Worm (Caenorhabditis elegans): ENCODE results near the gene F14H8.2.
A peak's percentile ranks its signal among the peaks of the same experiment; 100 is the strongest.
"Not testable (repeated sequence)": the region's sequence is repeated elsewhere in the genome, so short reads cannot be mapped to it uniquely, and the experiment has no call there.

The F14H8.2 gene

DNA sequence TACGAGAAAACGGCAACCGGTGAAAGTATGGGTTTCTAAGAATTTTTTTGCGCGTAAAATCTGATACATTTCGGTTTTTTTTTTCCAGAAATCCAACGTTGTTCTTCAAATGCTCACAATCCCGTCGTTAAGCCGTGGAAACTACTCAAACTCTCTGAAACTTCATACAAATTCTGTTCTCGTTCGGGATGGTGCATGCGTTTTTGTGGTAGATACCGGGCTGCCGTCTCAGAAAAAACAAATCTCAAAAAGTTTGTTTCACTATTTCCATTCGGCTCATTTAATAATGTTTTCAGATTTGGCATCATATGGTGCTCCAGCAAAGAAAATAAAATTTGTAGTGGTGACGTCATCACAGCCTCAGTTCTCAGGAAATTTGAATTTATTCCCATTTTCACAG, 34.6 kb upstream of the F14H8.2 start:
- TF ChIP-seq dmd-4 (tag; optimal IDR thresholded peaks at IDR 0.05): no peak
- no peak for TF ChIP-seq elt-3 (tag; optimal IDR thresholded peaks at IDR 0.05)
- no peak for TF ChIP-seq unc-39 (tag; optimal IDR thresholded peaks at IDR 0.05)
- TF ChIP-seq peb-1 (tag; optimal IDR thresholded peaks at IDR 0.05): no peak
- no peak for TF ChIP-seq nhr-23 (tag; optimal IDR thresholded peaks at IDR 0.05)
- TF ChIP-seq mab-5 (tag; optimal IDR thresholded peaks at IDR 0.05): no peak
- TF ChIP-seq unc-55 (GFP tag; optimal IDR thresholded peaks at IDR 0.05): no peak
- no peak for TF ChIP-seq lin-39 (tag; optimal IDR thresholded peaks at IDR 0.05)
- TF ChIP-seq nhr-21 (tag; optimal IDR thresholded peaks at IDR 0.05): no peak
- no peak for TF ChIP-seq ztf-1 (GFP tag; conservative IDR thresholded peaks at IDR 0.05)
- TF ChIP-seq ceh-82 (tag; optimal IDR thresholded peaks at IDR 0.05): no peak
- TF ChIP-seq ZK546.5 (tag; optimal IDR thresholded peaks at IDR 0.05): no peak
- TF ChIP-seq lin-13 (GFP tag; optimal IDR thresholded peaks at IDR 0.05): no peak
- TF ChIP-seq ztf-4 (tag; optimal IDR thresholded peaks at IDR 0.05): no peak
- no peak for TF ChIP-seq aly-2 (tag; optimal IDR thresholded peaks at IDR 0.05)
- TF ChIP-seq ztf-11 (tag; optimal IDR thresholded peaks at IDR 0.05): no peak
- TF ChIP-seq C34F6.9 (tag; optimal IDR thresholded peaks at IDR 0.05): no peak

DNA sequence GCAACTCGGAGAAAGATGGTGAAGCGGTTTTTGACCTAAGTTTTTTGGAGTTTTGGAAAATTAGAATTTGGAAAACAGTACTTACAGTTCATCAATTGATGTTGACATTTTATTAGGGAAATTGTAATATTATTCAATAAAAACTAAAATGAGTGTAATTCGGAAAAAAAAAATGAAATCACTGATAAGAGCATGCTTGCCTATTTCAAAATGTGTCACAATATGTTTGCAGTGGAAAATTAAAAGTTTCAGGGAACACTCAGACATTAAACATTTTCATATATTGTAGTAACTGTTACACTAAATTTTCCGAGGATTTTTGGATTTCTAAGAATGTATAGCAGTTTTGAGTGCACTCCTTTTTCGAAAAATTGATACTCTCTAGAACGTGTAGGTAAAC, 32.2 kb upstream of the F14H8.2 start, which contains the start of the genes fbxa-82 and C25D7.5:
fbxa-82 (minus strand) TSS at position 163 of the 400 bp plus-strand sequence.
C25D7.5 (plus strand) TSS at position 283 of the 400 bp plus-strand sequence.
- TF ChIP-seq fos-1 (tag; optimal IDR thresholded peaks at IDR 0.05) (peak; percentile 30), nhr-23 (tag; optimal IDR thresholded peaks at IDR 0.05) (no peak), sma-9 (GFP tag; optimal IDR thresholded peaks at IDR 0.05) (no peak), sma-9 (tag; optimal IDR thresholded peaks at IDR 0.05) (no peak), nhr-12 (tag; optimal IDR thresholded peaks at IDR 0.05) (no peak), crh-2 (tag; optimal IDR thresholded peaks at IDR 0.05) (no peak)

DNA sequence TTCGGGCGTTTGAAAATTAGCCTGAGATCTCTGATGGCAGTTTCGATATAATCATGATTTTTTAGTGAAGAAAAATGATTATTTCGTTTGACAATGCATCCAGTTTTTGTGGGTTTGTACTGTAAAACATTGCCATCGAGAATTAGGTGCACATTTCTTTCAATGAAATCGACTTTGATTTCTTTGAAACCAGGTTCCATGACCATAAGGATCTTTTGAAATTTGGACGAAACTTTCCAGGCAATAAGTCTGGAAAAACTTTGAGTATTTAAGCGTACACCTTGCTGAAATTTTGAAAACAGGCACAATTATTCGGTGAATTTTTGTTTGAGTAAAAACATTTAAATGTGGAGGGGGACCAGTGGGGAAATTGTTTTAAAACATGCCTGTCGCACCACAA, 31.6 kb upstream of the F14H8.2 start:
- TF ChIP-seq nhr-21 (tag; optimal IDR thresholded peaks at IDR 0.05) (no peak), nhr-77 (tag; optimal IDR thresholded peaks at IDR 0.05) (no peak), snpc-4 (tag; optimal IDR thresholded peaks at IDR 0.05) (no peak), nhr-6 (tag; optimal IDR thresholded peaks at IDR 0.05) (no peak), skn-1 (tag; optimal IDR thresholded peaks at IDR 0.05) (no peak), ztf-4 (tag; optimal IDR thresholded peaks at IDR 0.05) (no peak), ZK546.5 (tag; optimal IDR thresholded peaks at IDR 0.05) (no peak), mdl-1 (tag; optimal IDR thresholded peaks at IDR 0.05) (no peak), elt-3 (tag; optimal IDR thresholded peaks at IDR 0.05) (no peak)

DNA sequence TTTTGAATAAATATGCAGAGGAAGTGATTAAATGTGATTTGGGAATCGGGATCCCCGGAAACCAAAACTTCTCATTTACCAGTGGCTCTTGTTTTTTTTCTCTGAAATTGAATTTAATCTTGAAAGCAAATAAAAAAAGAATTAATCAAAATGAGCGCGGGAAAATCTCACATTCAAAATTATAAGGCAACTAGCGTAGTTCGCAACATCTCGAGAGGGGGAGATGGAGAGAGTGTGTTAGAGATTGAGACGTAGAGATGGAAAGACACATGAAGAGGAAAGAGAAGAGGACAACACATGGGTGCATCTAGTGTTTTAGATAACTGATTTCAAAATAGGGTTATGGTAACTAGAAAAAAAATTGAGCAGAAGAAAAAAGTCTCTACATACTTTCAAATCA, 28.0 kb upstream of the F14H8.2 start, which contains the start of gene sdc-3:
sdc-3 (minus strand) TSS at position 101 of the 400 bp plus-strand sequence.
- peak; percentile 28 for TF ChIP-seq C34F6.9 (tag; optimal IDR thresholded peaks at IDR 0.05)
- TF ChIP-seq F13H6.1 (tag; optimal IDR thresholded peaks at IDR 0.05): no peak
- peak; percentile 18 for TF ChIP-seq fos-1 (tag; optimal IDR thresholded peaks at IDR 0.05)

DNA sequence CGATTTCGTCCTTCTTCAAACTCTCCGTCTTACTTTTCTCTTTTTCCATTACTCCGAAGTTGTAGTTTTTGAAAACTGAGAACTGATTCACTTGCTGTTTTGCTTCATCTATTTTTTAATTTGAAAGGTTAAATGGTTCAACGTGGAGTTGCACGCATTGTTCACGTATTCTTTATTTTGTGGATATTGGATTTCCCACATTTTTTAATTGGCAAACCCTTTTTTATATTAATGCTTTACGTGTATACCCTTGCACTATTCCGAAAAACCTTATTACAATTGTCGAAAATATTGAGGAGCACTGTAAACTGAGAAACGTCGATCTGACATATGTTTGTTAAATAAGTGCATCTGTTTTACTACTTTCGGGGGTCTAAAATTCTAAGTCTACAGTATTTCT, 16.6 kb upstream of the F14H8.2 start, which contains the start of gene melo-3:
melo-3 (minus strand) TSS at position 101 of the 400 bp plus-strand sequence.
- TF ChIP-seq dmd-4 (tag; optimal IDR thresholded peaks at IDR 0.05); ztf-1 (GFP tag; conservative IDR thresholded peaks at IDR 0.05); nhr-129 (tag; optimal IDR thresholded peaks at IDR 0.05): not testable (repeated sequence)

ce11 chrV:15031373-15031772, 11.2 kb upstream of the F14H8.2 start, which contains the start of gene cng-1:
Gene cng-1 (minus strand): TSS chrV:15031473.
- not testable (repeated sequence) for TF ChIP-seq nhr-77 (tag; optimal IDR thresholded peaks at IDR 0.05); mab-5 (tag; optimal IDR thresholded peaks at IDR 0.05); blmp-1 (tag; optimal IDR thresholded peaks at IDR 0.05; ENCODE audit: insufficient read depth)

- TF ChIP-seq ceh-82 (tag; optimal IDR thresholded peaks at IDR 0.05): no peak
- no peak for TF ChIP-seq nhr-25 (tag; optimal IDR thresholded peaks at IDR 0.05)
- TF ChIP-seq blmp-1 (tag; optimal IDR thresholded peaks at IDR 0.05; ENCODE audit: insufficient read depth): no peak
- TF ChIP-seq nhr-21 (tag; optimal IDR thresholded peaks at IDR 0.05): peak; percentile 18
- TF ChIP-seq nhr-12 (tag; optimal IDR thresholded peaks at IDR 0.05): no peak
- TF ChIP-seq crh-2 (tag; optimal IDR thresholded peaks at IDR 0.05): no peak
- TF ChIP-seq R02D3.7 (tag; optimal IDR thresholded peaks at IDR 0.05): no peak
- no peak for TF ChIP-seq egl-27 (tag; optimal IDR thresholded peaks at IDR 0.05)
- TF ChIP-seq nhr-10 (tag; optimal IDR thresholded peaks at IDR 0.05): no peak
- peak; percentile 94 for TF ChIP-seq snpc-4 (tag; optimal IDR thresholded peaks at IDR 0.05)
- TF ChIP-seq peb-1 (tag; optimal IDR thresholded peaks at IDR 0.05): no peak
- TF ChIP-seq ama-1 (optimal IDR thresholded peaks at IDR 0.05): no peak
- TF ChIP-seq sem-4 (tag; optimal IDR thresholded peaks at IDR 0.05): no peak
- no peak for TF ChIP-seq mbf-1 (tag; optimal IDR thresholded peaks at IDR 0.05)
- TF ChIP-seq nhr-77 (tag; optimal IDR thresholded peaks at IDR 0.05): no peak
- TF ChIP-seq aly-2 (tag; optimal IDR thresholded peaks at IDR 0.05): no peak
- TF ChIP-seq nhr-23 (tag; optimal IDR thresholded peaks at IDR 0.05): no peak
- TF ChIP-seq gmeb-1 (tag; optimal IDR thresholded peaks at IDR 0.05): peak; percentile 10
- TF ChIP-seq unc-62 (GFP tag; optimal IDR thresholded peaks at IDR 0.05): no peak
- no peak for TF ChIP-seq C34F6.9 (tag; optimal IDR thresholded peaks at IDR 0.05)
- no peak for TF ChIP-seq nhr-129 (tag; optimal IDR thresholded peaks at IDR 0.05)
These were observed 8.9 kb upstream of the F14H8.2 start, which contains the start of gene F14H8.8 for ce11 chrV:15028896-15029519. Gene F14H8.8 (plus strand): TSS chrV:15029469.

All from whole organism, L2 larva.